Fruit fly (Drosophila melanogaster): ENCODE results near the gene CG13285.

DNA sequence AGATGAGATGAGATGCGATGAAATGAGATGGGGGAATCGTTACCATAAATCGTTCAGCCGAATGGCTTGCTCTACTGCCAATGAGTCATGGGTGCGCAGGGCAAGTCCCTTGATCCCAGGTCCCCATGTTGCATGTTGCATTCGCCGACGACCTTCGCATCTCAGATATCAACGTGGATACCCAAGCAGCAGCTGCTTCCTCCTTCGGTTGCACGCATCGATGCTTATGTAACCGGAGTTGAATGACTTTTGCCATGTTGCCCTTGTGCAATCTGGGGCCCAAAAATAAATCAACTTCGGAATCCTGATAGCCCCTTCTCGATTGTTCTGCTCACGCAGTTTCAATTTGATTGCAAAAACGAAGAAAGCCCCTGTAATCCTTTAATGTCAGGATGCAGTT is 18.2 kb upstream of the CG13285 start:
- TF ChIP-seq GATAd (GFP tag; optimal IDR thresholded peaks at IDR 0.05) (no peak), br (GFP tag; optimal IDR thresholded peaks at IDR 0.05) (no peak), CG32264 (GFP tag; optimal IDR thresholded peaks at IDR 0.05) (no peak), usp (GFP tag; optimal IDR thresholded peaks at IDR 0.05) (no peak), psq (GFP tag; optimal IDR thresholded peaks at IDR 0.05) (no peak), h (GFP tag; optimal IDR thresholded peaks at IDR 0.05) (no peak)

Data from whole organism, wandering third instar larva.